ENCODE assay signal across 6 worm cellular contexts in genomic region chrV:5032176-5032575, ce11.
TF ChIP-seq lines count a peak whose summit lies in the region.

No protein-coding gene starts in this region.

TF ChIP-seq in whole organism, L1 larva, 84 proteins besides CTCF, POLR2A, EP300 and RAD21 (continues in another document):
- TF ChIP-seq nhr-85 (tag; lab: Kevin White, UChicago) (peak; percentile 88), snu-23 (GFP tag; optimal IDR thresholded peaks at IDR 0.05; lab: Kevin White, UChicago) (peak; percentile 58), fkh-8 (tag; optimal IDR thresholded peaks at IDR 0.05; lab: Kevin White, UChicago) (no peak), aha-1 (tag; optimal IDR thresholded peaks at IDR 0.05; lab: Kevin White, UChicago) (no peak), egl-27 (tag; optimal IDR thresholded peaks at IDR 0.05; lab: Kevin White, UChicago) (no peak), dsc-1 (tag; optimal IDR thresholded peaks at IDR 0.05; lab: Kevin White, UChicago) (no peak), mdl-1 (tag; optimal IDR thresholded peaks at IDR 0.05; lab: Kevin White, UChicago) (peak in 1 of 2 experiments; percentile 86), ceh-63 (GFP tag; optimal IDR thresholded peaks at IDR 0.05; lab: Kevin White, UChicago) (no peak), jun-1 (tag; optimal IDR thresholded peaks at IDR 0.05; lab: Kevin White, UChicago) (no peak), rnt-1 (tag; optimal IDR thresholded peaks at IDR 0.05; lab: Kevin White, UChicago) (peak; percentile 50), egl-13 (tag; optimal IDR thresholded peaks at IDR 0.05; lab: Kevin White, UChicago) (no peak), lir-3 (tag; optimal IDR thresholded peaks at IDR 0.05; lab: Kevin White, UChicago; ENCODE audit: poor library complexity) (no peak), nhr-77 (tag; optimal IDR thresholded peaks at IDR 0.05; lab: Kevin White, UChicago) (no peak), nhr-84 (tag; optimal IDR thresholded peaks at IDR 0.05; lab: Kevin White, UChicago) (no peak), nhr-19 (GFP tag; conservative IDR thresholded peaks at IDR 0.05; lab: Robert Waterston, UW) (no peak; the same call in 1 of the 2 replicates), ztf-4 (tag; optimal IDR thresholded peaks at IDR 0.05; lab: Kevin White, UChicago) (no peak)

TF ChIP-seq in whole organism, L2 larva, 48 proteins besides CTCF, POLR2A, EP300 and RAD21:
- TF ChIP-seq crh-2 (tag; optimal IDR thresholded peaks at IDR 0.05; lab: Kevin White, UChicago), result peak; percentile 13
- TF ChIP-seq egl-27 (tag; optimal IDR thresholded peaks at IDR 0.05; lab: Kevin White, UChicago), result no peak
- TF ChIP-seq fos-1 (tag; optimal IDR thresholded peaks at IDR 0.05; lab: Kevin White, UChicago), result peak; percentile 24
- TF ChIP-seq ZK546.5 (tag; optimal IDR thresholded peaks at IDR 0.05; lab: Kevin White, UChicago), result no peak
- TF ChIP-seq mdl-1 (tag; optimal IDR thresholded peaks at IDR 0.05; lab: Kevin White, UChicago), result peak; percentile 53 to 62
- no peak for TF ChIP-seq mbf-1 (tag; optimal IDR thresholded peaks at IDR 0.05; lab: Kevin White, UChicago)
- TF ChIP-seq F13H6.1 (tag; optimal IDR thresholded peaks at IDR 0.05; lab: Kevin White, UChicago), result peak; percentile 15
- no peak for TF ChIP-seq aly-2 (tag; optimal IDR thresholded peaks at IDR 0.05; lab: Kevin White, UChicago)
- no peak for TF ChIP-seq nhr-77 (tag; optimal IDR thresholded peaks at IDR 0.05; lab: Kevin White, UChicago)
- peak; percentile 66 for TF ChIP-seq sma-9 (GFP tag; optimal IDR thresholded peaks at IDR 0.05; lab: Kevin White, UChicago)
- TF ChIP-seq sma-9 (tag; optimal IDR thresholded peaks at IDR 0.05; lab: Kevin White, UChicago), result no peak
- no peak for TF ChIP-seq elt-3 (tag; optimal IDR thresholded peaks at IDR 0.05; lab: Kevin White, UChicago)
- peak; percentile 72 for TF ChIP-seq nhr-129 (tag; optimal IDR thresholded peaks at IDR 0.05; lab: Kevin White, UChicago)

TF ChIP-seq in whole organism, L3 larva, 47 proteins besides CTCF, POLR2A, EP300 and RAD21 (continues in another document):
- TF ChIP-seq ama-1 (optimal IDR thresholded peaks at IDR 0.05; lab: Kevin White, UChicago) (no peak), hmg-11 (tag; optimal IDR thresholded peaks at IDR 0.05; lab: Kevin White, UChicago) (no peak), pha-4 (tag; optimal IDR thresholded peaks at IDR 0.05; lab: Kevin White, UChicago) (peak; percentile 11), lsy-12 (tag; optimal IDR thresholded peaks at IDR 0.05; lab: Kevin White, UChicago) (no peak), ceh-82 (tag; optimal IDR thresholded peaks at IDR 0.05; lab: Kevin White, UChicago) (no peak), nhr-12 (tag; optimal IDR thresholded peaks at IDR 0.05; lab: Kevin White, UChicago) (no peak), zag-1 (tag; optimal IDR thresholded peaks at IDR 0.05; lab: Kevin White, UChicago) (no peak), nhr-28 (tag; optimal IDR thresholded peaks at IDR 0.05; lab: Kevin White, UChicago) (no peak), nhr-23 (tag; optimal IDR thresholded peaks at IDR 0.05; lab: Kevin White, UChicago) (peak; percentile 42), eor-1 (tag; optimal IDR thresholded peaks at IDR 0.05; lab: Kevin White, UChicago) (no peak), fkh-2 (tag; optimal IDR thresholded peaks at IDR 0.05; lab: Kevin White, UChicago) (no peak), ceh-28 (tag; optimal IDR thresholded peaks at IDR 0.05; lab: Kevin White, UChicago) (no peak), nhr-11 (tag; optimal IDR thresholded peaks at IDR 0.05; lab: Kevin White, UChicago) (no peak), fkh-10 (GFP tag; optimal IDR thresholded peaks at IDR 0.05; lab: Kevin White, UChicago) (no peak), nfya-1 (tag; optimal IDR thresholded peaks at IDR 0.05; lab: Kevin White, UChicago; ENCODE audit: insufficient read depth) (no peak), nhr-76 (tag; optimal IDR thresholded peaks at IDR 0.05; lab: Kevin White, UChicago) (no peak), elt-3 (tag; optimal IDR thresholded peaks at IDR 0.05; lab: Kevin White, UChicago) (no peak), ceh-9 (tag; optimal IDR thresholded peaks at IDR 0.05; lab: Kevin White, UChicago) (no peak)

TF ChIP-seq in whole organism, L4 larva, 104 proteins besides CTCF, POLR2A, EP300 and RAD21 (continues in another document):
- TF ChIP-seq nhr-48 (tag; optimal IDR thresholded peaks at IDR 0.05; lab: Kevin White, UChicago) (peak; percentile 14), lsy-2 (tag; optimal IDR thresholded peaks at IDR 0.05; lab: Kevin White, UChicago) (no peak), dmd-6 (GFP tag; IDR thresholded peaks at IDR 0.05; lab: Robert Waterston, UW) (peak; percentile 56), zip-2 (tag; optimal IDR thresholded peaks at IDR 0.05; lab: Kevin White, UChicago) (peak; percentile 26), nhr-28 (tag; optimal IDR thresholded peaks at IDR 0.05; lab: Kevin White, UChicago) (peak; percentile 21), lin-1 (GFP tag; IDR thresholded peaks at IDR 0.05; lab: Robert Waterston, UW) (0 out of 2 replicates have a peak, but pooled peaks have one; percentile 9), Y105C5A.15 (GFP tag; IDR thresholded peaks at IDR 0.05; lab: Robert Waterston, UW) (no peak), saeg-2 (GFP tag; IDR thresholded peaks at IDR 0.05; lab: Robert Waterston, UW) (no peak), dve-1 (tag; optimal IDR thresholded peaks at IDR 0.05; lab: Kevin White, UChicago; ENCODE audit: insufficient read depth) (peak; percentile 34), mes-2 (tag; optimal IDR thresholded peaks at IDR 0.05; lab: Kevin White, UChicago; ENCODE audit: poor library complexity, severe bottlenecking) (no peak), nhr-11 (tag; optimal IDR thresholded peaks at IDR 0.05; lab: Kevin White, UChicago) (peak; percentile 45), unc-62 (GFP tag; optimal IDR thresholded peaks at IDR 0.05 in 1 of 2; lab: Kevin White, UChicago) (peak in 1 of 2 experiments; percentile 89), unc-62 (tag; optimal IDR thresholded peaks at IDR 0.05; lab: Kevin White, UChicago) (no peak), lir-3 (tag; optimal IDR thresholded peaks at IDR 0.05; lab: Kevin White, UChicago) (no peak), D1046.2 (GFP tag; IDR thresholded peaks at IDR 0.05; lab: Robert Waterston, UW) (no peak), ceh-20 (GFP tag; IDR thresholded peaks at IDR 0.05; lab: Robert Waterston, UW) (no peak), fkh-10 (GFP tag; optimal IDR thresholded peaks at IDR 0.05; lab: Kevin White, UChicago) (no peak)

TF ChIP-seq in whole organism, mixed stage, embryonic, 35 proteins besides CTCF, POLR2A, EP300 and RAD21:
- TF ChIP-seq hlh-1 (tag; optimal IDR thresholded peaks at IDR 0.05; lab: Kevin White, UChicago) (peak; percentile 29), pha-4 (tag; optimal IDR thresholded peaks at IDR 0.05; lab: Kevin White, UChicago) (no peak)

TF ChIP-seq in whole organism, young adult, 124 proteins besides CTCF, POLR2A, EP300 and RAD21:
- peak; percentile 63; the same call in 1 of the 2 replicates for TF ChIP-seq hmg-1.2 (GFP tag; IDR thresholded peaks at IDR 0.05; lab: Robert Waterston, UW)
- TF ChIP-seq somi-1 (GFP tag; optimal IDR thresholded peaks at IDR 0.05; lab: Kevin White, UChicago), result peak; percentile 17
- TF ChIP-seq let-526 (GFP tag; IDR thresholded peaks at IDR 0.05; lab: Robert Waterston, UW), result 0 out of 2 replicates have a peak, but pooled peaks have one; percentile 55
- no peak for TF ChIP-seq unc-62 (GFP tag; optimal IDR thresholded peaks at IDR 0.05; lab: Kevin White, UChicago)
- TF ChIP-seq cebp-1 (GFP tag; IDR thresholded peaks at IDR 0.05; lab: Robert Waterston, UW), result no peak
- peak; percentile 34 for TF ChIP-seq cebp-1 (tag; optimal IDR thresholded peaks at IDR 0.05; lab: Kevin White, UChicago)
- no peak for TF ChIP-seq F55B11.4 (tag; optimal IDR thresholded peaks at IDR 0.05; lab: Kevin White, UChicago; ENCODE audit: borderline replicate concordance, insufficient read depth)
- TF ChIP-seq nhr-80 (tag; optimal IDR thresholded peaks at IDR 0.05; lab: Kevin White, UChicago), result peak; percentile 35
